Worm (Caenorhabditis elegans) whole organism, midembryonic: Measurements from ENCODE around the gene ndx-9.

ENCODE experiments used
- T22C8.4 ChIP-seq: fragments of 200-800 bp; sonication (Bioruptor generic); IDR thresholded peaks from 2 replicates; pipeline ENCODE4 v1.3.6; 2022; ENCODE audit warnings: missing genetic modification characterization, missing compliant biosample characterization
- cog-1 ChIP-seq: sonication (generic microtip); optimal IDR thresholded peaks from 2 replicates; lab custom pipeline; 2016; ENCODE audit warnings: missing genetic modification characterization, missing compliant biosample characterization
- flt-1 ChIP-seq: fragments of 200-800 bp; sonication (Bioruptor generic); IDR thresholded peaks from 2 replicates; pipeline ENCODE4 v1.3.6; 2022; ENCODE audit warnings: missing genetic modification characterization, missing compliant biosample characterization
- klf-2 ChIP-seq: fragments of 200-800 bp; sonication (Bioruptor generic); conservative IDR thresholded peaks from 2 replicates; pipeline ENCODE4 v1.3.6; 2022; ENCODE audit warnings: missing genetic modification reagents, missing genetic modification characterization, missing compliant biosample characterization
- med-1 ChIP-seq: sonication (generic microtip); optimal IDR thresholded peaks from 2 replicates; lab custom pipeline; 2017; ENCODE audit warnings: missing genetic modification characterization, mild to moderate bottlenecking, missing compliant biosample characterization, antibody characterized with exemption, missing genetic modification reagents; ENCODE audit not compliant: insufficient read depth
- ref-1 ChIP-seq: fragments of 200-800 bp; sonication (Bioruptor generic); conservative IDR thresholded peaks from 2 replicates; pipeline ENCODE4 v1.3.6; 2022; ENCODE audit warnings: missing genetic modification reagents, missing genetic modification characterization, missing compliant biosample characterization
- tab-1 ChIP-seq: fragments of 200-800 bp; sonication (Bioruptor generic); IDR thresholded peaks from 2 replicates; pipeline ENCODE4 v1.3.6; 2022; ENCODE audit warnings: missing genetic modification characterization, missing compliant biosample characterization
- ztf-23 ChIP-seq: fragments of 200-800 bp; sonication (Bioruptor generic); IDR thresholded peaks from 2 replicates; pipeline ENCODE4 v1.3.6; 2022; ENCODE audit warnings: missing genetic modification reagents, missing genetic modification characterization, missing compliant biosample characterization
- ztf-29 ChIP-seq: fragments of 200-800 bp; sonication (Bioruptor generic); IDR thresholded peaks from 2 replicates; pipeline ENCODE4 v1.3.6; 2022; ENCODE audit warnings: missing genetic modification reagents, missing genetic modification characterization, missing compliant biosample characterization

ndx-9 gene

DNA sequence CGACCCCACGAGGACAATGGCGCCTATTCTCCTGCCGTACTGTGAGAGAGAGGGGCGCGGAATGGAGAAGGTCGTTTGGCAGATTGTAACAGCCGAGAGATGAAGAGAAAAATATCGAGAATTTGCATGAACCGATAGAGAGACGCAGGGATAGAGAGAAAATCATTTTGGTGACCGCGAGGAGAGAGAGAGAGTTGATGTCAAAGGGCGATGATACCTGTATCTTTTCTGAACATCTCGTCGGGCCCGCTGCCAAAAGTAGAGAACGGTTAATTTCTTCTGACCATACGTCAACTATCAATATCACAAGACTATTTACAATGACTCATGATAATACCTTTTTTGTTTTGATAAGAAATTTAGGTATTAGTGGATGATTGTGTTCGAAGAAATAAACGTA lies 35.9 kb downstream of the ndx-9 start:
- TF ChIP-seq tab-1 (GFP tag; lab: Robert Waterston, UW) (no peak), klf-2 (GFP tag; lab: Robert Waterston, UW) (no peak)

DNA sequence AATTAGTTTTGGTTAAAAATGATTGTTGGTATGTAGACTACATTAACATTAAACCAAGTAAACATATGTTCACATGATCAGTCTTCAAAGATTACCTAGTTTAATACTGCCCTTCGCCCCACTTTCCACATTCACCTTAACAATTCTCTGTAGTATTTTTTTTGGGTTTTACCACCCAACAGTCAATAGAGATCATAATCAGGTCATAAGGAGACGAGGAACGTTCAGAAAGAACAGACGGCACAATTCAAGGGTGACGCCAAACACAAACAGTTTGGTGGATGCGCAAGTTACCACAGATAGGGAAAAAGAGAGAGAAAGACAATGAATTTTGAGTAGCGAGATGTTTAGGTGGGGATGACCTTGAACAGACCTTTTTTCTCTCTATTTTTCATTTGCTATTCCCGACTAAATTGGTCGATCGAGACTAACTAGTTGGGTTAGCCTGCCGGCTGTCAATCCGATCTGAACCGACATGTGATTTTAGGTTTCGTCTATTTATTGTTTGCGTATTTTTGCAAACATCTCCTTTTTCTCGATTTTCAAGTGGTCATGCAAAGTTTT lies 40.1 kb downstream of the ndx-9 start:
- TF ChIP-seq klf-2 (GFP tag; lab: Robert Waterston, UW) (no peak), cog-1 (tag; lab: Kevin White, UChicago) (no peak), ref-1 (no peak), med-1 (no peak), tab-1 (GFP tag; lab: Robert Waterston, UW) (no peak), T22C8.4 (no peak), ztf-23 (GFP tag; lab: Robert Waterston, UW) (no peak), ztf-29 (no peak), flt-1 (no peak)

DNA sequence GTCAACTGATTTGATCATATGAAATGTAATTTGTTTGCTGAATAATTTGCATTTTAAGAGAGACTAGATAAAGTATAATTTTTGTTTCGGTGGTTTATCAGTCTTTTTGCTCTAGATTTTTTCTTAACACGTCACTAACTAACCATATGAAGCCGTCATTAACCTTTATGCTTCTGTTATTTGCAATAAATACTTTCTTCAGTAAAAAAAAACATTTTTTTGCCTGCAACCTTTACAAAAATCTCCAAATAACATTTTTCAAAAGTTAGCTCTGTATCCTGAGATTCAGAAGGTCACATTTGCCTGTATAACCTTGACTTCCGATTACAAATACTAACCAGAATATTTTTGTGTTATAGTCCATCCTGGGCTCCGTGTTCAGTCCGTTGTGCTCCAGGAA lies 41.1 kb downstream of the ndx-9 start:
- TF ChIP-seq ref-1 (no peak), ztf-23 (GFP tag; lab: Robert Waterston, UW) (no peak), tab-1 (GFP tag; lab: Robert Waterston, UW) (no peak), cog-1 (tag; lab: Kevin White, UChicago) (no peak), med-1 (no peak), T22C8.4 (no peak), flt-1 (no peak)

DNA sequence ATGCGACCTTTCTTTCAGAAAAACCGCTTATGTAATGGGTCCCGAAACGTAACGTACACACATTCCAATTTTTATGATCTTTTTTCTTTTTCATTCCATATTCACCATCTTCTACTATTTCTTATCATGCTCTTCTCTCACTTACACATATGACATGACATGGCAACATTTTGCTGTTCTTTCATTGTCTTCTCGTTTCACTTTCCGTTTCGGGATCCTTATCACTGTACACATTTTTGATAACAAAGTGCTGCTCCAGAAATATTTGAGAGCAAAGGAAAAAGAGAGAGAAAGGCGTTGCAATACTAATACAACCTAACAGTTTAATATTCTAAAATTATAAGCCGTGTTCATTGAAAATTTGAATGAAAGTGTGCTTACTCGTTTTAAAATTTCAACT lies 41.5 kb downstream of the ndx-9 start:
- TF ChIP-seq ztf-23 (GFP tag; lab: Robert Waterston, UW), result no peak

DNA sequence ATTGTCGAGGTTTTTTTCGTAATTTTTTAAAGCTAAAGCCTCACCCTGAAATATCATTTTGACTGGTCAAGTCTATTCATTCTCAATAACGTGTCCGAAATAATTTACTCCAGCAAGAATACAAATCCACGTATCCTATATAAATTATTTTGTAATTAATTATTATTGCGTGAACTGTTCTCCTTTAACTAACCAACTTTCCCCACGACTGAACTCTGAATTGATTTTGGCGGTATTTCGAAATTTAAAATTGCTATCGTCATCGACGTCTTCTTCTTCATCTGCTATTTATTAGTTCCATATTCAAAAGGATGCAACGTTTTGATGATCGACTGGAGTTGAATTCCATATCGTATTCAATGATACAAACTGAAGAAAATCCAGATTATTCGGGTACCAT lies 45.5 kb downstream of the ndx-9 start, which contains the start of the genes aqp-3 and Y69E1A.8:
Gene aqp-3, minus strand, starts transcription at position 101 of the 400 bp plus-strand sequence.
Gene Y69E1A.8, plus strand, starts transcription at position 246 of the 400 bp plus-strand sequence.
- TF ChIP-seq klf-2 (GFP tag; lab: Robert Waterston, UW), result no peak
- TF ChIP-seq med-1, result no peak
- no peak for TF ChIP-seq ref-1
- TF ChIP-seq flt-1, result no peak
- TF ChIP-seq T22C8.4, result no peak
- no peak for TF ChIP-seq ztf-23 (GFP tag; lab: Robert Waterston, UW)
- TF ChIP-seq tab-1 (GFP tag; lab: Robert Waterston, UW), result no peak
- TF ChIP-seq ztf-29, result no peak
- no peak for TF ChIP-seq cog-1 (tag; lab: Kevin White, UChicago)

DNA sequence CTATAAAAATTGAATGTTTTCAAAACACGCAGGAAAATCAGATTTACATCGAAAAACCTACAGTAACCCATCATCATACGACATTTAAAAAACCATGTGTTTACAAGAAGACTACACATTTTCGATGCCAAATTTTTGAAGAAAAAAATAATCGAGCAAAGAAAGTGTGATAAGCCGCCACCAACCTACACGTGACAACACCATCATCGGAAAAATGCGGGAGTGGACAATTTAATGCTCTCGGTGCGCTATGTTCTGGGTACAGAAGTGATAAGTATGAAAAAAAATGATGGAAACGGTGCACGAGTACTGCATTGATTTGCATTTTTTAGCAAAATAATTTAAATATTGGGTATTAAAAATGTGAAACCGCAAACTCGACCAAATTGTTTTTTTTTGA lies 47.1 kb downstream of the ndx-9 start:
- TF ChIP-seq flt-1 (no peak), ref-1 (no peak), ztf-23 (GFP tag; lab: Robert Waterston, UW) (no peak), T22C8.4 (no peak), klf-2 (GFP tag; lab: Robert Waterston, UW) (no peak)
